Fruit fly (Drosophila melanogaster) whole organism, embryonic: ENCODE results near the gene msl-3.

Experiments
- Ada2b ChIP-seq: fragments of 200-800 bp; sonication (Bioruptor generic); IDR thresholded peaks from 2 replicates; pipeline ENCODE4 v1.3.6; 2022; ENCODE audit warnings: missing biosample characterization, missing genetic modification characterization
- Atf3 ChIP-seq: fragments of 200-800 bp; sonication (Bioruptor generic); optimal IDR thresholded peaks from 3 replicates; lab custom pipeline; 2016; ENCODE audit warnings: missing biosample characterization, missing genetic modification characterization
- Blimp-1 ChIP-seq: fragments of 200-800 bp; sonication (Bioruptor generic); optimal IDR thresholded peaks from 3 replicates; lab custom pipeline; 2018; ENCODE audit warnings: missing biosample characterization, missing genetic modification characterization, mild to moderate bottlenecking, moderate library complexity, missing genetic modification reagents
- CG10979 ChIP-seq: fragments of 200-800 bp; sonication (Bioruptor generic); optimal IDR thresholded peaks from 2 replicates; lab custom pipeline; 2018; ENCODE audit warnings: missing biosample characterization, mild to moderate bottlenecking, missing genetic modification characterization, moderate library complexity
- CG11504 ChIP-seq: fragments of 200-800 bp; sonication (Bioruptor generic); optimal IDR thresholded peaks from 3 replicates; lab custom pipeline; 2019; ENCODE audit warnings: missing biosample characterization, mild to moderate bottlenecking, missing genetic modification characterization, moderate library complexity
- CG11695 ChIP-seq: fragments of 200-800 bp; sonication (Bioruptor generic); IDR thresholded peaks from 3 replicates; pipeline ENCODE4 v1.3.6; 2022; ENCODE audit warnings: missing biosample characterization, missing genetic modification characterization
- CG12071 ChIP-seq: fragments of 200-800 bp; sonication (Bioruptor generic); optimal IDR thresholded peaks from 3 replicates; lab custom pipeline; 2018; ENCODE audit warnings: missing biosample characterization, mild to moderate bottlenecking, missing genetic modification characterization
- CG12219 ChIP-seq: fragments of 200-800 bp; sonication (Bioruptor generic); optimal IDR thresholded peaks from 3 replicates; lab custom pipeline; 2018; ENCODE audit warnings: missing biosample characterization, mild to moderate bottlenecking, missing genetic modification characterization
- CG13894 ChIP-seq: fragments of 200-800 bp; sonication (Bioruptor generic); optimal IDR thresholded peaks from 3 replicates; lab custom pipeline; 2018; ENCODE audit warnings: missing biosample characterization, mild to moderate bottlenecking, missing genetic modification characterization, moderate library complexity
- CG16815 ChIP-seq: fragments of 200-800 bp; sonication (Bioruptor generic); optimal IDR thresholded peaks from 3 replicates; lab custom pipeline; 2017; ENCODE audit warnings: missing biosample characterization, mild to moderate bottlenecking, missing genetic modification characterization
- CG17328 ChIP-seq: fragments of 200-800 bp; sonication (Bioruptor generic); IDR thresholded peaks from 2 replicates; pipeline ENCODE4 v1.3.6; 2022; ENCODE audit warnings: missing biosample characterization, missing genetic modification characterization
- CG18262 ChIP-seq: fragments of 200-800 bp; optimal IDR thresholded peaks from 3 replicates; lab custom pipeline; 2019; ENCODE audit warnings: missing biosample characterization, mild to moderate bottlenecking, missing genetic modification characterization, moderate library complexity
- CG6272 ChIP-seq: fragments of 200-800 bp; sonication (Bioruptor generic); IDR thresholded peaks from 2 replicates; pipeline ENCODE4 v1.3.6; 2022; ENCODE audit warnings: missing biosample characterization, missing genetic modification characterization
- CG6689 ChIP-seq: fragments of 200-800 bp; sonication (Bioruptor generic); IDR thresholded peaks from 2 replicates; pipeline ENCODE4 v1.3.6; 2022; ENCODE audit warnings: missing biosample characterization, missing genetic modification characterization
- CG7928 ChIP-seq: fragments of 200-800 bp; sonication (Bioruptor generic); optimal IDR thresholded peaks from 2 replicates; lab custom pipeline; 2017; ENCODE audit warnings: missing biosample characterization, mild to moderate bottlenecking, missing genetic modification characterization
- CG9932 ChIP-seq: fragments of 200-800 bp; sonication (Bioruptor generic); IDR thresholded peaks from 2 replicates; pipeline ENCODE4 v1.3.6; 2022; ENCODE audit warnings: missing biosample characterization, missing genetic modification characterization
- Dip2 ChIP-seq: fragments of 200-800 bp; sonication (Bioruptor generic); IDR thresholded peaks from 2 replicates; pipeline ENCODE4 v1.3.6; 2022; ENCODE audit warnings: missing biosample characterization, missing genetic modification characterization
- Drgx ChIP-seq: fragments of 200-800 bp; sonication (Bioruptor generic); IDR thresholded peaks from 2 replicates; pipeline ENCODE4 v1.3.6; 2022; ENCODE audit warnings: missing biosample characterization, missing genetic modification characterization
- Ets65A ChIP-seq: fragments of 200-800 bp; sonication (Bioruptor generic); peaks from one replicate; lab custom pipeline; 2016; ENCODE audit warnings: missing biosample characterization, missing genetic modification characterization
- HHEX ChIP-seq: fragments of 200-800 bp; sonication (Bioruptor generic); optimal IDR thresholded peaks from 3 replicates; lab custom pipeline; 2017; ENCODE audit warnings: missing biosample characterization, mild to moderate bottlenecking, missing genetic modification characterization, missing genetic modification reagents
- HLH3B ChIP-seq: fragments of 200-800 bp; sonication (Bioruptor generic); IDR thresholded peaks from 2 replicates; pipeline ENCODE4 v1.3.6; 2022; ENCODE audit warnings: missing biosample characterization, missing genetic modification characterization
- Hand ChIP-seq: fragments of 200-800 bp; sonication (Bioruptor generic); optimal IDR thresholded peaks from 2 replicates; lab custom pipeline; 2017; ENCODE audit warnings: mild to moderate bottlenecking, missing biosample characterization, missing genetic modification reagents, missing genetic modification characterization
- Hmr ChIP-seq: fragments of 200-800 bp; sonication (Bioruptor generic); optimal IDR thresholded peaks from 3 replicates; lab custom pipeline; 2017; ENCODE audit warnings: mild to moderate bottlenecking, missing biosample characterization, missing genetic modification reagents, missing genetic modification characterization
- Hr78 ChIP-seq, 2 experiments: fragments of 200-800 bp in 1 of 2; fragments of >200 bp in 1 of 2; sonication (Bioruptor generic) in 1 of 2; optimal IDR thresholded peaks; 2 replicates each; lab custom pipeline; 2017 to 2019; ENCODE audit warnings: missing biosample characterization in 2 of 2, missing genetic modification characterization in 2 of 2, mild to moderate bottlenecking in 1 of 2, moderate library complexity in 1 of 2
- Hsf ChIP-seq: fragments of 200-800 bp; sonication (Bioruptor generic); optimal IDR thresholded peaks from 3 replicates; lab custom pipeline; 2016; ENCODE audit warnings: missing biosample characterization, missing genetic modification characterization
- Lpt ChIP-seq: fragments of >200 bp; optimal IDR thresholded peaks from 2 replicates; lab custom pipeline; 2018; ENCODE audit warnings: missing biosample characterization, missing genetic modification characterization
- Mad ChIP-seq: fragments of 200-800 bp; sonication (Bioruptor generic); optimal IDR thresholded peaks from 2 replicates; lab custom pipeline; 2016; ENCODE audit warnings: missing biosample characterization, missing genetic modification characterization
- Nf-YC ChIP-seq: fragments of 200-800 bp; optimal IDR thresholded peaks from 3 replicates; lab custom pipeline; 2019; ENCODE audit warnings: missing biosample characterization, mild to moderate bottlenecking, missing genetic modification characterization, moderate library complexity
- Oli ChIP-seq: fragments of 200-800 bp; sonication (Bioruptor generic); optimal IDR thresholded peaks from 2 replicates; lab custom pipeline; 2018; ENCODE audit warnings: missing biosample characterization, mild to moderate bottlenecking, missing genetic modification characterization, moderate library complexity
- Ravus ChIP-seq: fragments of 200-800 bp; sonication (Bioruptor generic); IDR thresholded peaks from 2 replicates; pipeline ENCODE4 v1.3.6; 2022; ENCODE audit warnings: missing biosample characterization, missing genetic modification characterization
- Side ChIP-seq: fragments of 200-800 bp; sonication (Bioruptor generic); optimal IDR thresholded peaks from 2 replicates; lab custom pipeline; 2016; ENCODE audit warnings: missing biosample characterization, missing genetic modification characterization
- Sox102F ChIP-seq: fragments of 200-800 bp; sonication (Bioruptor generic); optimal IDR thresholded peaks from 2 replicates; lab custom pipeline; 2018; ENCODE audit warnings: missing biosample characterization, mild to moderate bottlenecking, missing genetic modification characterization, moderate library complexity
- bsh ChIP-seq, 2 experiments: fragments of 200-800 bp; sonication (Bioruptor generic); optimal IDR thresholded peaks; 2 replicates each; lab custom pipeline; 2017 to 2018; ENCODE audit warnings: mild to moderate bottlenecking in 2 of 2, missing biosample characterization in 2 of 2, missing genetic modification characterization in 2 of 2, moderate library complexity in 1 of 2
- caup ChIP-seq: fragments of 200-800 bp; sonication (Bioruptor generic); optimal IDR thresholded peaks from 3 replicates; lab custom pipeline; 2017; ENCODE audit warnings: missing biosample characterization, mild to moderate bottlenecking, missing genetic modification characterization, moderate library complexity; ENCODE audit not compliant: severe bottlenecking
- chif ChIP-seq, 2 experiments: fragments of 200-800 bp; sonication (Bioruptor generic); optimal IDR thresholded peaks; 3 replicates each; lab custom pipeline; 2016; ENCODE audit warnings: missing biosample characterization in 2 of 2, missing genetic modification characterization in 2 of 2
- ci ChIP-seq: fragments of 200-800 bp; sonication (Bioruptor generic); IDR thresholded peaks from 3 replicates; pipeline ENCODE4 v1.3.6; 2022; ENCODE audit warnings: missing biosample characterization, missing genetic modification characterization
- dmrt11E ChIP-seq: fragments of 200-800 bp; sonication (Bioruptor generic); optimal IDR thresholded peaks from 3 replicates; lab custom pipeline; 2018; ENCODE audit warnings: missing biosample characterization, mild to moderate bottlenecking, missing genetic modification characterization, moderate library complexity
- fd96Cb ChIP-seq: fragments of 200-800 bp; sonication (Bioruptor generic); optimal IDR thresholded peaks from 2 replicates; lab custom pipeline; 2018; ENCODE audit warnings: missing biosample characterization, mild to moderate bottlenecking, missing genetic modification characterization, moderate library complexity
- fru ChIP-seq: fragments of >200 bp; optimal IDR thresholded peaks from 2 replicates; lab custom pipeline; 2017
- gem ChIP-seq: fragments of 200-800 bp; sonication (Bioruptor generic); optimal IDR thresholded peaks from 2 replicates; lab custom pipeline; 2019; ENCODE audit warnings: missing biosample characterization, mild to moderate bottlenecking, missing genetic modification characterization, moderate library complexity
- jigr1 ChIP-seq: fragments of 200-800 bp; sonication (Bioruptor generic); IDR thresholded peaks from 3 replicates; pipeline ENCODE4 v1.3.6; 2022; ENCODE audit warnings: missing biosample characterization, missing genetic modification characterization
- nom ChIP-seq: fragments of 200-800 bp; sonication (Bioruptor generic); optimal IDR thresholded peaks from 2 replicates; lab custom pipeline; 2017; ENCODE audit warnings: missing biosample characterization, missing genetic modification characterization, mild to moderate bottlenecking, moderate library complexity, missing genetic modification reagents
- p53 ChIP-seq: fragments of 200-800 bp; sonication (Bioruptor generic); optimal IDR thresholded peaks from 2 replicates; lab custom pipeline; 2016; ENCODE audit warnings: missing biosample characterization, missing genetic modification characterization
- pfk ChIP-seq: fragments of 200-800 bp; sonication (Bioruptor generic); optimal IDR thresholded peaks from 2 replicates; lab custom pipeline; 2018; ENCODE audit warnings: missing biosample characterization, mild to moderate bottlenecking, missing genetic modification characterization, moderate library complexity
- prd ChIP-seq, 3 experiments: fragments of >200 bp in 2 of 3; fragments of 200-800 bp in 1 of 3; sonication (Bioruptor generic) in 1 of 3; optimal IDR thresholded peaks in 2 of 3; IDR thresholded peaks in 1 of 3; 2 replicates in 2 of 3; 3 replicates in 1 of 3; pipeline versions ENCODE4 v1.3.6 to Lab custom; 2017 to 2022; ENCODE audit warnings: missing biosample characterization in 1 of 3, missing genetic modification characterization in 1 of 3
- ranshi ChIP-seq: fragments of 200-800 bp; sonication (Bioruptor generic); IDR thresholded peaks from 2 replicates; pipeline ENCODE4 v1.3.6; 2022; ENCODE audit warnings: missing biosample characterization, missing genetic modification characterization
- row ChIP-seq: fragments of 200-800 bp; sonication (Bioruptor generic); IDR thresholded peaks from 3 replicates; pipeline ENCODE4 v1.3.6; 2022; ENCODE audit warnings: missing biosample characterization, missing genetic modification characterization
- sens ChIP-seq: fragments of 200-800 bp; sonication (Bioruptor generic); peaks from one replicate; lab custom pipeline; 2016; ENCODE audit warnings: missing biosample characterization, missing genetic modification characterization
- sim ChIP-seq: fragments of 200-800 bp; sonication (Bioruptor generic); IDR thresholded peaks from 2 replicates; pipeline ENCODE4 v1.3.6; 2022; ENCODE audit warnings: missing biosample characterization, missing genetic modification characterization
- unpg ChIP-seq: fragments of 200-800 bp; sonication (Bioruptor generic); optimal IDR thresholded peaks from 3 replicates; lab custom pipeline; 2018; ENCODE audit warnings: missing biosample characterization, mild to moderate bottlenecking, missing genetic modification characterization, moderate library complexity
- wor ChIP-seq: fragments of 200-800 bp; sonication (Bioruptor generic); IDR thresholded peaks from 2 replicates; pipeline ENCODE4 v1.3.6; 2022; ENCODE audit warnings: missing biosample characterization, missing genetic modification characterization
- zfh2 ChIP-seq: fragments of 200-800 bp; sonication (Bioruptor generic); optimal IDR thresholded peaks from 2 replicates; lab custom pipeline; 2016; ENCODE audit warnings: missing biosample characterization, missing genetic modification characterization

Gene msl-3

DNA sequence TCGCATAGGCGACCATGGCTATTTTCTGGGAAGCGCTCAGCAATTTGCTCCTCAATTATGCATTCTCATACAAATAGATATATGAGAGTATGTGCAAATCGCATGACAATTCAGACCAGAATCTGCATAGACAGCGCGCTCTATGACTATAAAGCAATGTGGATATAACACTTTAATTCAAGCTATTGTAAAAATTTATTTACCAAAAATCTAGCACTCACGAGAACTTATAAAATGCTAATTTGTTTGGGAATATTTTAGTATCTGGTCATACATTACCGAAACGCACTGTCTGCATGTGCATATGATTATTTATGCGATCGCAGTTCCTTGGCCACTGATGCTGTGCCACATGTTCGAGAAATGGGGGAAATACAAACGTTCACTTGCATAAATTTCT is 25.5 kb upstream of the msl-3 start (continued):
- TF ChIP-seq CG7928 (GFP tag; lab: Kevin White, UChicago) (no peak), Hmr (no peak), sens (GFP tag; lab: Kevin White, UChicago) (peak; percentile 67), caup (GFP tag; lab: Kevin White, UChicago) (no peak), Blimp-1 (GFP tag; lab: Kevin White, UChicago) (peak; percentile 0), pfk (GFP tag; lab: Kevin White, UChicago) (no peak), CG6689 (GFP tag; lab: Robert Waterston, UW) (0 out of 2 replicates have a peak, but pooled peaks have one; percentile 40), p53 (GFP tag; lab: Kevin White, UChicago) (no peak), CG9932 (GFP tag; lab: Robert Waterston, UW) (no peak), CG11504 (tag; lab: Kevin White, UChicago) (peak; percentile 14), unpg (GFP tag; lab: Kevin White, UChicago) (no peak), HLH3B (GFP tag; lab: Robert Waterston, UW) (peak; percentile 28; the same call in 1 of the 2 replicates), Atf3 (GFP tag; lab: Kevin White, UChicago) (no peak), Dip2 (no peak), CG11695 (GFP tag; lab: Robert Waterston, UW) (0 out of 3 replicates have a peak, but pooled peaks have one; percentile 28), chif (GFP tag; optimal IDR thresholded peaks at IDR 0.05; lab: Kevin White, UChicago) (no peak), Lpt (GFP tag; lab: Kevin White, UChicago) (no peak), bsh (GFP tag; optimal IDR thresholded peaks at IDR 0.05; lab: Kevin White, UChicago) (peak; percentile 35 to 41), Mad (no peak), CG13894 (tag; lab: Kevin White, UChicago) (no peak), CG10979 (tag; lab: Kevin White, UChicago) (peak; percentile 12), jigr1 (no peak), Nf-YC (no peak), sim (GFP tag; lab: Robert Waterston, UW) (no peak), fru (lab: Kevin White, UChicago) (no peak), row (GFP tag; lab: Robert Waterston, UW) (no peak), prd (optimal IDR thresholded peaks at IDR 0.05; lab: Kevin White, UChicago) (no peak), prd (GFP tag; IDR thresholded peaks at IDR 0.05; lab: Robert Waterston, UW) (peak; percentile 36; the same call in 1 of the 3 replicates), Hr78 (GFP tag; optimal IDR thresholded peaks at IDR 0.05; lab: Kevin White, UChicago) (no peak), Drgx (GFP tag; lab: Robert Waterston, UW) (peak; percentile 89), CG16815 (GFP tag; lab: Kevin White, UChicago) (no peak), CG6272 (no peak), fd96Cb (peak; percentile 3), Sox102F (GFP tag; lab: Kevin White, UChicago) (peak; percentile 26), CG18262 (tag; lab: Kevin White, UChicago) (peak; percentile 9), zfh2 (GFP tag; lab: Kevin White, UChicago) (no peak), CG17328 (GFP tag; lab: Robert Waterston, UW) (peak; percentile 18; the same call in 1 of the 2 replicates), ranshi (GFP tag; lab: Robert Waterston, UW) (peak; percentile 21; the same call in 1 of the 2 replicates), CG12219 (GFP tag; lab: Kevin White, UChicago) (no peak), wor (no peak), Ada2b (GFP tag; lab: Robert Waterston, UW) (no peak)

DNA sequence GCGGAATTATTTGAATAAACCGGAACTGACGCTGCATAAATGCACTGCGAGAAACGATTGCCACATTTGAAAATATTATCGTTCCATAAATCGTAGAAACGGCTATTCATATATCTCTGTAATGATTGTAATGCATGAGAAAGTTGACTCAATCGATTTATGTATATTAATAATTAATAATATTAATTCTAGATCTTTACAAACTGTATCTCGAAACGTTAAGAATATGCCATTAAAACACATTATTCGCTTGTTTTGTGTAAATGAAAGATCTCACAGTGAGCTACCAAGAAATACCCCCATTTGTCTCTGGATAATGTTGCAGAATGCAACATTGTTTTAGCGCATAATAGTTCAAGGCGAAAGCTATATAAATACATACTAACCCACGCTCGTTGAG is 24.5 kb upstream of the msl-3 start:
- TF ChIP-seq Side (no peak), gem (tag; lab: Kevin White, UChicago) (peak; percentile 5), dmrt11E (tag; lab: Kevin White, UChicago) (peak; percentile 47), nom (GFP tag; lab: Kevin White, UChicago) (peak; percentile 33), ci (GFP tag; lab: Robert Waterston, UW) (peak; percentile 68; the same call in 1 of the 3 replicates), Hand (GFP tag; lab: Kevin White, UChicago) (no peak), HHEX (GFP tag; lab: Kevin White, UChicago) (no peak), CG12071 (GFP tag; lab: Kevin White, UChicago) (no peak), Oli (peak; percentile 23), Ravus (no peak), Ets65A (peak; percentile 16), Hsf (GFP tag; lab: Kevin White, UChicago) (no peak)
